Fruit fly (Drosophila melanogaster): Measurements from ENCODE around the gene D1.

DNA sequence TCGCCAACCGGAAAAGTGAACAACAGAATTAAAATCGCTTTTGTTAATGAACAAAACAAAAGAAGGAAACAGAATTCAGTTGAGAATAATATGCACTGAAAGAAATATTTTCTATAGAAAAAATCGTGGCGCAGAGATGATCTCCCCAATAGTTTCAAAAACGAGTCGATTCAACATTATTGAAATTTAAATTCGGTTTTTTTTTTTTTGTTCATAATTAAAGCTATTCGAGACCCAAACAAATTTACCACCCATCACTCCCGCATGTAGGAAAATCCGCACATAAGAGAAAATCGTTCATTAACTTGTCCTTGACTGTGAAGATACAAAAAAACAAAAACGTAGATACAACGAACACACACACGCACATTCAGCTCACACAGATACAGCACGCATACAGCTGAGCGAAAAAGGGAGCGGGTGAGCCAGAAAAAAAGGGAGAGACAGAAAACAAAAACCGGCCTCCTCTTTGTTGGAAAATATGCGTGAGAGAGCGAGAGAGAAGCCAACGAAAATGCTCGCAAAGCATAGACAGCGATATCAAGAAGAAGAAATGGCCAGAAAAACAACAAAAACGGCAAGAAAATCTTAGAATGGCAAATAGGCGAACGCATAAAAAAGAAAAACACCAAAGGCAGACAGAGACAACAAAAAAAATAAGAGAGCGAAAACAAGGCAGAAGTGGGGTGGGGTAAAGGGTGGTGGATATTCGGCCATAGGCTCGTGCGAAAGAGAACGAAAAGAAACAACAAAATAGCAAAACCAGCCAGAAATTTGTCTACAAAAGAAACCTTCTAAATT, 20.2 kb downstream of the D1 start:
- TF ChIP-seq cic (GFP tag; optimal IDR thresholded peaks at IDR 0.05) (no peak), kay (GFP tag; ENCODE audit: borderline replicate concordance) (no peak)

Measured in whole organism, adult.